Worm (Caenorhabditis elegans): Measurements from ENCODE around the gene Y48G9A.7.

DNA sequence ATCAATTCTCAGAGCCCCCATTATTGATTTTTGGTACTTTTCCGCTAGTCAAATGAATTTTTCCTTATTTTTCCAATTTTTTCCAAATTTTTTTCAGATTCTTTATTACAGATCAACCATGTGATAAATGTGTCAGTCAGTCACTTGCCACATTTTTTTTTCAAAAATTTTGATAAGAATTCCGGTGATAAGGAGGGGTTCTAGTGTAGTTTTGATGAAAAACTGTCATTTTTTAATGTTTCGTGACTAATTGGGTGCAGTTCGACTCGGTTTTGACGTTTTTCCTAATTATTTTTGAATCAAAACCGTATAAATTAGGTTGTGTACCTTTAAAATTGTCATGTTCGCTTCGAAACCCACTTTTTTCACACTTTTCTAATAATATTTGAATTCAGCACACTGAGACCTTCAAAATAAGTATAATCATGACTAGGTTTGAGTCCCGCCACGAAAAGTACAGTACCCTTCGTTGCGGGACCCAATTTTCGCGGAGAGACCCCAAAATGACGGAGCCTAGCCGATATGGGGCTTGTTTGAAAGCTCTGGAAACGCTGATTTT lies 10.5 kb upstream of the Y48G9A.7 start:
- peak; percentile 85 for TF ChIP-seq dmd-6 (GFP tag; IDR thresholded peaks at IDR 0.05)
- peak; percentile 75 for TF ChIP-seq nhr-77 (tag; optimal IDR thresholded peaks at IDR 0.05)
- no peak for TF ChIP-seq lir-3 (tag; optimal IDR thresholded peaks at IDR 0.05)
- no peak for TF ChIP-seq ceh-32 (tag; optimal IDR thresholded peaks at IDR 0.05; ENCODE audit: poor library complexity)
- no peak for TF ChIP-seq F49E8.2 (tag; optimal IDR thresholded peaks at IDR 0.05; ENCODE audit: borderline replicate concordance)
- no peak for TF ChIP-seq nhr-237 (tag; optimal IDR thresholded peaks at IDR 0.05)
- no peak for TF ChIP-seq nhr-76 (tag; optimal IDR thresholded peaks at IDR 0.05)
- TF ChIP-seq F44E2.7 (GFP tag; IDR thresholded peaks at IDR 0.05) = no peak
- no peak for TF ChIP-seq zag-1 (tag; optimal IDR thresholded peaks at IDR 0.05)
- TF ChIP-seq aly-2 (tag; optimal IDR thresholded peaks at IDR 0.05) = no peak
- TF ChIP-seq unc-39 (tag; optimal IDR thresholded peaks at IDR 0.05) = no peak
- TF ChIP-seq dve-1 (tag; optimal IDR thresholded peaks at IDR 0.05; ENCODE audit: insufficient read depth) = peak; percentile 72
- TF ChIP-seq snpc-4 (tag; optimal IDR thresholded peaks at IDR 0.05) = no peak
- no peak for TF ChIP-seq F37D6.2 (tag; optimal IDR thresholded peaks at IDR 0.05)

All from whole organism, L4 larva.